Fruit fly (Drosophila melanogaster): ENCODE results near the gene CG15422.

Gene CG15422

dm6 chr2L:4037015-4037414 lies 32.2 kb downstream of the CG15422 start:
- TF ChIP-seq CG16779 (tag; optimal IDR thresholded peaks at IDR 0.05) (no peak), svp (GFP tag) (no peak), fkh (GFP tag; optimal IDR thresholded peaks at IDR 0.05) (no peak), esn (GFP tag; optimal IDR thresholded peaks at IDR 0.05) (peak; percentile 7), OdsH (GFP tag; optimal IDR thresholded peaks at IDR 0.05) (no peak)

DNA sequence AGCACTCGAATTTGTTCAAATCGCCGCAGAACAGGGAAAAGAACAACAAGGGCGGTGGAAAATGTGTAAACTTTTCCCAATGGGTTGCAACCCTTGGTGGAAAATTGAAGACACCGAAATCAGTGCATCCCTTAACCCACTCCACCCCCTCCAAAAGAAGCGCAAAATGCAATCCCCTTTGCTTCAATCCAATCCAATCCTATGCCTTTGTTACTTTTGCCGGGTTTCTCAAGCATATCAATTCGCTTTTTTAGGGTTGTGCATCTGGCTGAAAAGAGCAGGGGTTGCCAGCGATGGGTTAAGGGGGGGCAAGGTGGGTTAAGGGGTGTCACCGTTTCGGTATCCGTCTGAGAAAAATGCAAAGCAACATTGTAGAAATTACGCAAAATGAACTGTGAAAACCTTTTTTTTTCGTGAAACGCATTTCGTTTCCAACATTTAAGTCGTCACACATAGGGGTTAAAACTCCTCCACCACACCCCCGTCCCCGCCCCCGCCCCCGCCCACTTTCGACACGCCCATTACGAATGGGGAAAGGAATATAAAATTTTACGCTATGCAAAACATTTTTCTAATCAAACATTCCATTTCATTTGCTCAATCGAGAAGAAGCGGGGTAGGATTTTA lies 33.4 kb downstream of the CG15422 start:
- no peak for TF ChIP-seq Met (GFP tag; optimal IDR thresholded peaks at IDR 0.05)

- TF ChIP-seq Eip78C (GFP tag): peak; percentile 56
- peak; percentile 22 for TF ChIP-seq CG32006 (GFP tag; optimal IDR thresholded peaks at IDR 0.05)
- peak; percentile 1 for TF ChIP-seq Met (GFP tag; optimal IDR thresholded peaks at IDR 0.05)
- no peak for TF ChIP-seq Sox102F (GFP tag; optimal IDR thresholded peaks at IDR 0.05)
- TF ChIP-seq Lpt (GFP tag; optimal IDR thresholded peaks at IDR 0.05): no peak
- peak; percentile 19 for TF ChIP-seq Hr4 (GFP tag; optimal IDR thresholded peaks at IDR 0.05)
- TF ChIP-seq CG7368 (GFP tag; optimal IDR thresholded peaks at IDR 0.05): no peak
These were observed 38.3 kb downstream of the CG15422 start for dm6 chr2L:4043052-4043451.

DNA sequence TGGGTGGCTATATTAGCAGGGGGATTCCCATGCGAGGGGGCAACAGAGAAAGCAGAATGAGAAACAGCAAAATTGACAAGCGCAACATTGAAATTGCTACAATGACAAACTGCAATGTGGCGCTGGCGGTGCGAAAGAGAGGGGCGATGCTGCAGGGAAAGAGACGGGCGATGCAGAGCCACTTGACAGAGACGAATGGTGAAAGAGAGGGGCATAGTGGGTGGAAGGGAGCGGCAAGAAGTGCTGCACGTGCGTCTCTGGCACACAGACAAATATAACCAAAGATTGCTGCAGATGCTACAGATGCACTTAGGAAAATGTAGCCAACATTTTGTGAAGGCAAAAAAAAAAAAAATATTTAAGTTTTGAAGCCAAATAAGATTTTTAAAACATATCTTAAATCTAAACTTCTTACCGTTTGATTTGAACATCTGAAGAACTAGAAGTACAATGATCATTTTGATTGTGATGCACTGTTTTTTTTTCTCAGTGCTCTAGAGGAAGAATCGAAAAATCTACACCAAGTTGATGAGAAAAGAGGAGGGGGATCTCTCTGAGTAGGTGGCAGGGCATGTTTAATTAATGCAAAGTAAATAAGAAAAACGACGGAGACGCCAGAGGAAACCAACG lies 40.5 kb downstream of the CG15422 start:
- TF ChIP-seq cyc (GFP tag; optimal IDR thresholded peaks at IDR 0.05): peak; percentile 36
- TF ChIP-seq Hr4 (GFP tag; optimal IDR thresholded peaks at IDR 0.05): peak; percentile 59
- peak; percentile 36 for TF ChIP-seq topi (GFP tag; optimal IDR thresholded peaks at IDR 0.05)
- peak; percentile 18 to 64 for TF ChIP-seq salr (GFP tag; optimal IDR thresholded peaks at IDR 0.05)
- TF ChIP-seq CG15336 (GFP tag; IDR thresholded peaks at IDR 0.05): peak; percentile 67
- TF ChIP-seq Sox102F (GFP tag; optimal IDR thresholded peaks at IDR 0.05): peak; percentile 22
- peak; percentile 57 for TF ChIP-seq acj6 (GFP tag; optimal IDR thresholded peaks at IDR 0.05)
- peak; percentile 60 for TF ChIP-seq Gug (GFP tag; IDR thresholded peaks at IDR 0.05)
- peak; percentile 76 for TF ChIP-seq dsx (GFP tag; optimal IDR thresholded peaks at IDR 0.05; ENCODE audit: poor library complexity, severe bottlenecking)
- TF ChIP-seq Eip93F (GFP tag; optimal IDR thresholded peaks at IDR 0.05): no peak
- peak; percentile 1 for TF ChIP-seq Sox15 (GFP tag; optimal IDR thresholded peaks at IDR 0.05)
- peak; percentile 42 for TF ChIP-seq fd59A (GFP tag; optimal IDR thresholded peaks at IDR 0.05)
- TF ChIP-seq CG10631 (GFP tag; optimal IDR thresholded peaks at IDR 0.05): peak; percentile 76
- TF ChIP-seq CG16779 (tag; optimal IDR thresholded peaks at IDR 0.05): peak; percentile 4
- peak; percentile 26 for TF ChIP-seq Lpt (GFP tag; optimal IDR thresholded peaks at IDR 0.05)
- peak; percentile 54 for TF ChIP-seq spab (GFP tag; optimal IDR thresholded peaks at IDR 0.05)
- TF ChIP-seq CG11902 (GFP tag; optimal IDR thresholded peaks at IDR 0.05): no peak
- TF ChIP-seq svp (GFP tag): peak; percentile 74
- TF ChIP-seq fkh (GFP tag; optimal IDR thresholded peaks at IDR 0.05): no peak
- TF ChIP-seq achi (GFP tag; optimal IDR thresholded peaks at IDR 0.05): peak; percentile 71
- peak; percentile 42 for TF ChIP-seq CG34406 (GFP tag; optimal IDR thresholded peaks at IDR 0.05)
- peak; percentile 67 for TF ChIP-seq net (GFP tag; optimal IDR thresholded peaks at IDR 0.05)
- no peak for TF ChIP-seq fd85E (GFP tag; optimal IDR thresholded peaks at IDR 0.05)
- peak; percentile 84 for TF ChIP-seq CG6163 (GFP tag; IDR thresholded peaks at IDR 0.05)
- TF ChIP-seq CG10669 (GFP tag; optimal IDR thresholded peaks at IDR 0.05): peak; percentile 68
- TF ChIP-seq Ets96B (tag; optimal IDR thresholded peaks at IDR 0.05): peak; percentile 73
- TF ChIP-seq OdsH (GFP tag; optimal IDR thresholded peaks at IDR 0.05): peak; percentile 78
- TF ChIP-seq Eip75B (GFP tag; optimal IDR thresholded peaks at IDR 0.05): peak; percentile 61
- peak; percentile 38 for TF ChIP-seq CG31627 (GFP tag; optimal IDR thresholded peaks at IDR 0.05)
- TF ChIP-seq CG8632 (GFP tag; optimal IDR thresholded peaks at IDR 0.05): peak; percentile 53
- peak; percentile 78 for TF ChIP-seq pdm3 (GFP tag; optimal IDR thresholded peaks at IDR 0.05)
- TF ChIP-seq esn (GFP tag; optimal IDR thresholded peaks at IDR 0.05): peak; percentile 62
- TF ChIP-seq Hr39 (GFP tag; optimal IDR thresholded peaks at IDR 0.05): peak; percentile 48
- peak; percentile 57 for TF ChIP-seq lz (GFP tag; optimal IDR thresholded peaks at IDR 0.05)
- peak; percentile 69 for TF ChIP-seq CG3919 (GFP tag; optimal IDR thresholded peaks at IDR 0.05)
- no peak for TF ChIP-seq CG6854 (GFP tag; optimal IDR thresholded peaks at IDR 0.05)
- peak; percentile 69 for TF ChIP-seq CG32006 (GFP tag; optimal IDR thresholded peaks at IDR 0.05)
- peak; percentile 32 for TF ChIP-seq Met (GFP tag; optimal IDR thresholded peaks at IDR 0.05)
- TF ChIP-seq CG7368 (GFP tag; optimal IDR thresholded peaks at IDR 0.05): peak; percentile 28
- peak; percentile 71 for TF ChIP-seq CG6792 (GFP tag; optimal IDR thresholded peaks at IDR 0.05)
- peak; percentile 17 for TF ChIP-seq CG6276 (GFP tag; optimal IDR thresholded peaks at IDR 0.05)
- TF ChIP-seq Smox (GFP tag; optimal IDR thresholded peaks at IDR 0.05): peak; percentile 49

All from whole organism, prepupa.